Worm (Caenorhabditis elegans) whole organism, L4 larva: ENCODE data around the gene C05D12.2.
A peak's percentile ranks its signal among the peaks of the same experiment; 100 is the strongest.

Experiments used
- F49E8.2 ChIP-seq: sonication (generic microtip); optimal IDR thresholded peaks from 2 replicates; lab custom pipeline; 2016; ENCODE audit warnings: missing compliant biosample characterization, mild to moderate bottlenecking, missing genetic modification characterization, borderline replicate concordance
- R02D3.7 ChIP-seq: fragments of 150-350 bp; sonication (generic microtip); optimal IDR thresholded peaks from 3 replicates; lab custom pipeline; 2014; ENCODE audit warnings: missing biosample characterization, missing genetic modification characterization
- T20F7.1 ChIP-seq: fragments of 200-800 bp; sonication (Bioruptor generic); optimal IDR thresholded peaks from 2 replicates; lab custom pipeline; 2018; ENCODE audit warnings: mild to moderate bottlenecking, missing genetic modification characterization, missing compliant biosample characterization
- Y75B8A.6 ChIP-seq: fragments of 200-800 bp; sonication (Bioruptor generic); IDR thresholded peaks from 2 replicates; pipeline ENCODE4 v1.3.6; 2022; ENCODE audit warnings: missing genetic modification reagents, missing genetic modification characterization, missing compliant biosample characterization
- ZK546.5 ChIP-seq, 2 experiments: sonication (generic microtip); optimal IDR thresholded peaks; 2 replicates each; lab custom pipeline; 2017; ENCODE audit warnings: missing biosample characterization in 2 of 2, missing genetic modification characterization in 2 of 2
- aha-1 ChIP-seq: fragments of 150-350 bp; peaks from one replicate; lab custom pipeline; 2014; ENCODE audit warnings: missing biosample characterization, missing genetic modification characterization
- ama-1 ChIP-seq: fragments of 150-350 bp; optimal IDR thresholded peaks from 2 replicates; lab custom pipeline; 2014; ENCODE audit warnings: inconsistent platforms, mixed read lengths
- arid-1 ChIP-seq: fragments of 200-800 bp; sonication (Bioruptor generic); conservative IDR thresholded peaks from 2 replicates; pipeline ENCODE4 v1.3.6; 2022; ENCODE audit warnings: missing genetic modification reagents, missing genetic modification characterization, missing compliant biosample characterization
- attf-4 ChIP-seq: sonication (generic microtip); optimal IDR thresholded peaks from 3 replicates; lab custom pipeline; 2017; ENCODE audit warnings: missing biosample characterization, missing genetic modification characterization
- ceh-20 ChIP-seq: fragments of 200-800 bp; sonication (Bioruptor generic); IDR thresholded peaks from 2 replicates; pipeline ENCODE4 v1.3.6; 2022; ENCODE audit warnings: missing genetic modification reagents, missing genetic modification characterization, missing compliant biosample characterization
- ceh-44 ChIP-seq: fragments of 200-800 bp; sonication (Bioruptor generic); IDR thresholded peaks from 2 replicates; pipeline ENCODE4 v1.3.6; 2022; ENCODE audit warnings: missing genetic modification reagents, missing genetic modification characterization, missing compliant biosample characterization
- ces-1 ChIP-seq: fragments of 150-350 bp; sonication (generic microtip); optimal IDR thresholded peaks from 4 replicates; lab custom pipeline; 2014; ENCODE audit warnings: missing biosample characterization, missing genetic modification reagents, missing genetic modification characterization
- daf-12 ChIP-seq: fragments of 150-350 bp; optimal IDR thresholded peaks from 2 replicates; lab custom pipeline; 2014; ENCODE audit warnings: missing biosample characterization, missing genetic modification reagents, missing genetic modification characterization
- daf-16 ChIP-seq, 3 experiments: sonication (generic microtip); optimal IDR thresholded peaks; 2 replicates each; lab custom pipeline; 2016 to 2017; ENCODE audit warnings: missing genetic modification characterization in 3 of 3, missing genetic modification reagents in 3 of 3, mild to moderate bottlenecking in 2 of 3, missing compliant biosample characterization in 2 of 3, missing biosample characterization in 1 of 3, moderate library complexity in 1 of 3
- daf-19 ChIP-seq: fragments of 200-800 bp; sonication (Bioruptor generic); conservative IDR thresholded peaks from 2 replicates; pipeline ENCODE4 v1.3.6; 2022; ENCODE audit warnings: missing genetic modification characterization, missing compliant biosample characterization
- dmd-9 ChIP-seq: fragments of 200-800 bp; sonication (Bioruptor generic); IDR thresholded peaks from 2 replicates; pipeline ENCODE4 v1.3.6; 2022; ENCODE audit warnings: missing genetic modification reagents, missing genetic modification characterization, missing compliant biosample characterization
- dpl-1 ChIP-seq: fragments of 150-350 bp; optimal IDR thresholded peaks from 2 replicates; lab custom pipeline; 2014; ENCODE audit warnings: missing biosample characterization, missing genetic modification reagents, missing genetic modification characterization
- duxl-1 ChIP-seq: sonication (generic microtip); optimal IDR thresholded peaks from 2 replicates; lab custom pipeline; 2016; ENCODE audit warnings: mild to moderate bottlenecking, missing genetic modification characterization, moderate library complexity, missing compliant biosample characterization; ENCODE audit not compliant: poor library complexity
- dve-1 ChIP-seq: sonication (generic microtip); optimal IDR thresholded peaks from 2 replicates; lab custom pipeline; 2017; ENCODE audit warnings: antibody characterized with exemption, mild to moderate bottlenecking, missing genetic modification characterization, missing compliant biosample characterization; ENCODE audit not compliant: insufficient read depth
- egl-27 ChIP-seq: sonication (generic microtip); optimal IDR thresholded peaks from 3 replicates; lab custom pipeline; 2017; ENCODE audit warnings: missing biosample characterization, missing genetic modification reagents, missing genetic modification characterization
- fos-1 ChIP-seq: fragments of 150-350 bp; optimal IDR thresholded peaks from 2 replicates; lab custom pipeline; 2014; ENCODE audit warnings: missing biosample characterization, missing genetic modification characterization
- hlh-11 ChIP-seq: fragments of 200-800 bp; sonication (Bioruptor generic); optimal IDR thresholded peaks from 2 replicates; lab custom pipeline; 2018; ENCODE audit warnings: mild to moderate bottlenecking, missing genetic modification characterization, missing compliant biosample characterization
- lim-7 ChIP-seq: fragments of 200-800 bp; sonication (Bioruptor generic); IDR thresholded peaks from 2 replicates; pipeline ENCODE4 v1.3.6; 2022; ENCODE audit warnings: missing genetic modification characterization, missing compliant biosample characterization
- madf-9 ChIP-seq: fragments of 200-800 bp; sonication (Bioruptor generic); conservative IDR thresholded peaks from 2 replicates; pipeline ENCODE4 v1.3.6; 2022; ENCODE audit warnings: missing genetic modification reagents, missing genetic modification characterization, missing compliant biosample characterization
- mdl-1 ChIP-seq, 2 experiments: fragments of 150-350 bp in 1 of 2; sonication (generic microtip) in 1 of 2; optimal IDR thresholded peaks; 2 replicates each; lab custom pipeline; 2014 to 2017; ENCODE audit warnings: missing biosample characterization in 2 of 2, missing genetic modification characterization in 2 of 2
- mes-2 ChIP-seq: sonication (generic microtip); optimal IDR thresholded peaks from 2 replicates; lab custom pipeline; 2016; ENCODE audit warnings: missing genotype, mild to moderate bottlenecking, missing genetic modification characterization, missing compliant biosample characterization; ENCODE audit not compliant: poor library complexity, severe bottlenecking
- mxl-3 ChIP-seq: fragments of 200-800 bp; sonication (Bioruptor generic); optimal IDR thresholded peaks from 2 replicates; lab custom pipeline; 2018; ENCODE audit warnings: mild to moderate bottlenecking, missing genetic modification characterization, missing compliant biosample characterization
- nhr-111 ChIP-seq: fragments of 200-800 bp; sonication (Bioruptor generic); optimal IDR thresholded peaks from 2 replicates; lab custom pipeline; 2018; ENCODE audit warnings: mild to moderate bottlenecking, missing genetic modification characterization, missing compliant biosample characterization
- nhr-237 ChIP-seq: sonication (generic microtip); optimal IDR thresholded peaks from 2 replicates; lab custom pipeline; 2017; ENCODE audit warnings: missing biosample characterization, missing genetic modification characterization
- nhr-25 ChIP-seq: sonication (generic microtip); optimal IDR thresholded peaks from 2 replicates; lab custom pipeline; 2017; ENCODE audit warnings: missing genetic modification characterization, mild to moderate bottlenecking, missing compliant biosample characterization, antibody characterized with exemption, moderate library complexity, borderline replicate concordance; ENCODE audit not compliant: insufficient read depth
- nhr-41 ChIP-seq: fragments of 200-800 bp; sonication (Bioruptor generic); IDR thresholded peaks from 2 replicates; pipeline ENCODE4 v1.3.6; 2022; ENCODE audit warnings: missing genetic modification reagents, missing genetic modification characterization, missing compliant biosample characterization
- nhr-42 ChIP-seq: fragments of 200-800 bp; sonication (Bioruptor generic); IDR thresholded peaks from 2 replicates; pipeline ENCODE4 v1.3.6; 2022; ENCODE audit warnings: missing genetic modification characterization, missing compliant biosample characterization
- nhr-76 ChIP-seq: fragments of 150-350 bp; optimal IDR thresholded peaks from 2 replicates; lab custom pipeline; 2014; ENCODE audit warnings: missing biosample characterization, missing genetic modification characterization
- pha-4 ChIP-seq, 2 experiments: fragments of 150-350 bp in 1 of 2; fragments of 200-800 bp in 1 of 2; sonication (Bioruptor generic) in 1 of 2; IDR thresholded peaks in 1 of 2; optimal IDR thresholded peaks in 1 of 2; 2 replicates each; pipeline versions ENCODE4 v1.3.6 to Lab custom; 2014 to 2022; ENCODE audit warnings: missing genetic modification characterization in 2 of 2, missing genetic modification reagents in 2 of 2, missing biosample characterization in 1 of 2, missing compliant biosample characterization in 1 of 2
- pqm-1 ChIP-seq: sonication (generic microtip); optimal IDR thresholded peaks from 2 replicates; lab custom pipeline; 2017; ENCODE audit warnings: missing biosample characterization, missing genetic modification characterization
- saeg-2 ChIP-seq: fragments of 200-800 bp; sonication (Bioruptor generic); IDR thresholded peaks from 2 replicates; pipeline ENCODE4 v1.3.6; 2022; ENCODE audit warnings: missing genetic modification reagents, missing genetic modification characterization, missing compliant biosample characterization
- snpc-1.2 ChIP-seq: fragments of 200-800 bp; sonication (Bioruptor generic); IDR thresholded peaks from 2 replicates; pipeline ENCODE4 v1.3.6; 2022; ENCODE audit warnings: missing genetic modification reagents, missing genetic modification characterization, missing compliant biosample characterization
- snpc-4 ChIP-seq: fragments of 150-350 bp; optimal IDR thresholded peaks from 2 replicates; lab custom pipeline; 2014; ENCODE audit warnings: missing biosample characterization, missing genetic modification characterization
- tag-97 ChIP-seq: fragments of 200-800 bp; sonication (Bioruptor generic); IDR thresholded peaks from 2 replicates; pipeline ENCODE4 v1.3.6; 2022; ENCODE audit warnings: missing genetic modification characterization, missing compliant biosample characterization
- tra-1 ChIP-seq: fragments of 200-800 bp; sonication (Bioruptor generic); IDR thresholded peaks from 2 replicates; pipeline ENCODE4 v1.3.6; 2022; ENCODE audit warnings: missing genetic modification reagents, missing genetic modification characterization, missing compliant biosample characterization
- unc-130 ChIP-seq: sonication (generic microtip); optimal IDR thresholded peaks from 2 replicates; lab custom pipeline; 2016; ENCODE audit warnings: missing genetic modification reagents, missing genetic modification characterization, missing compliant biosample characterization
- unc-39 ChIP-seq: sonication (generic microtip); optimal IDR thresholded peaks from 2 replicates; lab custom pipeline; 2017; ENCODE audit warnings: missing biosample characterization, missing genetic modification characterization
- vab-7 ChIP-seq: fragments of 200-800 bp; sonication (Bioruptor generic); IDR thresholded peaks from 2 replicates; pipeline ENCODE4 v1.3.6; 2022; ENCODE audit warnings: missing genetic modification reagents, missing genetic modification characterization, missing compliant biosample characterization
- zfp-3 ChIP-seq: fragments of 200-800 bp; sonication (Bioruptor generic); conservative IDR thresholded peaks from 2 replicates; pipeline ENCODE4 v1.3.6; 2022; ENCODE audit warnings: missing genetic modification reagents, missing genetic modification characterization, missing compliant biosample characterization
- zip-2 ChIP-seq: fragments of 150-350 bp; optimal IDR thresholded peaks from 2 replicates; lab custom pipeline; 2014; ENCODE audit warnings: missing biosample characterization, missing genetic modification characterization
- ztf-11 ChIP-seq: fragments of 150-350 bp; optimal IDR thresholded peaks from 2 replicates; lab custom pipeline; 2014; ENCODE audit warnings: missing biosample characterization, missing genetic modification characterization
- ztf-7 ChIP-seq: fragments of 150-350 bp; optimal IDR thresholded peaks from 2 replicates; lab custom pipeline; 2014; ENCODE audit warnings: missing biosample characterization, missing genetic modification characterization

C05D12.2 gene

DNA sequence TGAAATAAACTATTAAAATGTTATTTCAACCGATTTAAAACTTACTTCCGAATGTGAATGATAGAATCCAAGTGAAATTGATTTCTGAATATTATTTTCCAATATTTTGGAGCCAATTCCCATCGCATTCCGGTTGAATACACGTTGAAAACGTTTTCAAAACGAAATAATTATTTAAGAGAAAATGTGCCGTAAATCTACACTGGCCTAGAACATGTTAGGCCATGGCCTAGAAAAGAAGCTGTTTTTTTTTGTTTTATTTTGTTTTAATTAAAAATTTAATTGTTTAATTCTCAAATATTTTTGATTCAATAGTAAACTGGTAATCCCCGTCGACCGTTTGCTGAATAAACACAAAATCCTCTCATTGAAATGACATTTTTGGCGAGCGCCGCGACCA is 45.8 kb downstream of the C05D12.2 start:
- TF ChIP-seq hlh-11 (tag; lab: Kevin White, UChicago): no peak
- no peak for TF ChIP-seq Y75B8A.6 (GFP tag; lab: Robert Waterston, UW)
- no peak for TF ChIP-seq T20F7.1 (GFP tag; lab: Kevin White, UChicago)
- no peak for TF ChIP-seq tag-97 (GFP tag; lab: Robert Waterston, UW)
- peak; percentile 72 for TF ChIP-seq R02D3.7 (tag; lab: Kevin White, UChicago)
- no peak for TF ChIP-seq ztf-7
- no peak for TF ChIP-seq mdl-1 (tag; optimal IDR thresholded peaks at IDR 0.05; lab: Kevin White, UChicago)
- TF ChIP-seq dve-1 (tag; lab: Kevin White, UChicago): no peak
- TF ChIP-seq nhr-25 (tag; lab: Kevin White, UChicago): no peak
- TF ChIP-seq zfp-3: no peak
- peak; percentile 76 for TF ChIP-seq mes-2 (tag; lab: Kevin White, UChicago)
- no peak for TF ChIP-seq duxl-1
- peak; percentile 5 for TF ChIP-seq unc-130 (GFP tag; lab: Kevin White, UChicago)
- no peak for TF ChIP-seq fos-1 (tag; lab: Kevin White, UChicago)
- no peak for TF ChIP-seq nhr-42 (GFP tag; lab: Robert Waterston, UW)

ce11 chrII:11464427-11464944 is 46.4 kb downstream of the C05D12.2 start, which contains the start of the genes aars-1 and rga-1:
aars-1 (minus strand) TSS chrII:11464497.
rga-1 (plus strand) TSS chrII:11464894.
- TF ChIP-seq snpc-1.2 (GFP tag; lab: Robert Waterston, UW) (no peak), ceh-20 (no peak), ztf-7 (no peak), arid-1 (0 out of 2 replicates have a peak, but pooled peaks have one; percentile 12), dmd-9 (GFP tag; lab: Robert Waterston, UW) (no peak), aha-1 (tag; lab: Kevin White, UChicago) (peak; percentile 96), ZK546.5 (tag; optimal IDR thresholded peaks at IDR 0.05; lab: Kevin White, UChicago) (no peak), attf-4 (tag; lab: Kevin White, UChicago) (no peak), mxl-3 (GFP tag; lab: Kevin White, UChicago) (peak; percentile 91), daf-19 (GFP tag; lab: Robert Waterston, UW) (no peak), ceh-44 (no peak), daf-12 (tag; lab: Kevin White, UChicago) (no peak), pqm-1 (tag; lab: Kevin White, UChicago) (peak; percentile 46), lim-7 (GFP tag; lab: Robert Waterston, UW) (no peak), saeg-2 (GFP tag; lab: Robert Waterston, UW) (0 out of 2 replicates have a peak, but pooled peaks have one; percentile 23), unc-39 (no peak), madf-9 (GFP tag; lab: Robert Waterston, UW) (no peak), R02D3.7 (tag; lab: Kevin White, UChicago) (no peak), vab-7 (GFP tag; lab: Robert Waterston, UW) (no peak), dpl-1 (peak; percentile 54), nhr-237 (no peak), egl-27 (tag; lab: Kevin White, UChicago) (no peak), zip-2 (peak; percentile 54), snpc-4 (tag; lab: Kevin White, UChicago) (no peak), F49E8.2 (tag; lab: Kevin White, UChicago) (no peak), nhr-76 (tag; lab: Kevin White, UChicago) (no peak), nhr-25 (tag; lab: Kevin White, UChicago) (no peak), ama-1 (lab: Kevin White, UChicago) (no peak), daf-16 (GFP tag; optimal IDR thresholded peaks at IDR 0.05; lab: Kevin White, UChicago) (peak in 1 of 2 experiments; percentile 3), daf-16 (tag; optimal IDR thresholded peaks at IDR 0.05; lab: Kevin White, UChicago) (peak; percentile 68), ztf-11 (tag; lab: Kevin White, UChicago) (no peak), T20F7.1 (GFP tag; lab: Kevin White, UChicago) (peak; percentile 56), nhr-111 (GFP tag; lab: Kevin White, UChicago) (no peak), ces-1 (GFP tag; lab: Kevin White, UChicago) (no peak), tra-1 (GFP tag; lab: Robert Waterston, UW) (peak; percentile 46; the same call in 1 of the 2 replicates), nhr-41 (GFP tag; lab: Robert Waterston, UW) (no peak), mes-2 (tag; lab: Kevin White, UChicago) (peak; percentile 79), pha-4 (GFP tag; IDR thresholded peaks at IDR 0.05; lab: Robert Waterston, UW) (peak; percentile 65; the same call in 1 of the 2 replicates), pha-4 (tag; optimal IDR thresholded peaks at IDR 0.05; lab: Kevin White, UChicago) (no peak)
